Worm (Caenorhabditis elegans) whole organism, L2 larva: ENCODE data around the gene aex-3.

Experiments used
- C34F6.9 ChIP-seq: fragments of 150-350 bp; optimal IDR thresholded peaks from 2 replicates; lab custom pipeline; 2014; ENCODE audit warnings: missing biosample characterization, missing genetic modification characterization
- F13H6.1 ChIP-seq: sonication (generic microtip); optimal IDR thresholded peaks from 2 replicates; lab custom pipeline; 2016; ENCODE audit warnings: missing genetic modification characterization, missing compliant biosample characterization
- R02D3.7 ChIP-seq: fragments of 150-350 bp; optimal IDR thresholded peaks from 2 replicates; lab custom pipeline; 2014; ENCODE audit warnings: missing biosample characterization, missing genetic modification characterization
- Y55F3AM.14 ChIP-seq: fragments of 200-800 bp; sonication (Bioruptor generic); optimal IDR thresholded peaks from 2 replicates; lab custom pipeline; 2018; ENCODE audit warnings: mild to moderate bottlenecking, missing genetic modification characterization, missing compliant biosample characterization
- ZK546.5 ChIP-seq: sonication (generic microtip); optimal IDR thresholded peaks from 2 replicates; lab custom pipeline; 2017; ENCODE audit warnings: missing biosample characterization, missing genetic modification characterization
- alr-1 ChIP-seq: fragments of 150-350 bp; optimal IDR thresholded peaks from 2 replicates; lab custom pipeline; 2014; ENCODE audit warnings: missing biosample characterization, missing genetic modification characterization
- aly-2 ChIP-seq: fragments of 150-350 bp; optimal IDR thresholded peaks from 2 replicates; lab custom pipeline; 2014; ENCODE audit warnings: missing biosample characterization, missing genetic modification characterization
- ama-1 ChIP-seq: fragments of 150-350 bp; optimal IDR thresholded peaks from 2 replicates; lab custom pipeline; 2018; ENCODE audit warnings: inconsistent platforms
- blmp-1 ChIP-seq: sonication (generic microtip); optimal IDR thresholded peaks from 2 replicates; lab custom pipeline; 2017; ENCODE audit warnings: missing genetic modification characterization, mild to moderate bottlenecking, missing compliant biosample characterization, antibody characterized with exemption, moderate library complexity; ENCODE audit not compliant: insufficient read depth
- ceh-16 ChIP-seq: fragments of 150-350 bp; optimal IDR thresholded peaks from 2 replicates; lab custom pipeline; 2014; ENCODE audit warnings: missing biosample characterization, missing genetic modification characterization
- ceh-82 ChIP-seq: fragments of 150-350 bp; optimal IDR thresholded peaks from 2 replicates; lab custom pipeline; 2014; ENCODE audit warnings: missing biosample characterization, missing genetic modification characterization
- crh-2 ChIP-seq: sonication (generic microtip); optimal IDR thresholded peaks from 2 replicates; lab custom pipeline; 2017; ENCODE audit warnings: missing biosample characterization, missing genetic modification characterization
- dmd-4 ChIP-seq: sonication (generic microtip); optimal IDR thresholded peaks from 2 replicates; lab custom pipeline; 2017; ENCODE audit warnings: missing biosample characterization, missing genetic modification characterization
- egl-27 ChIP-seq: sonication (generic microtip); optimal IDR thresholded peaks from 3 replicates; lab custom pipeline; 2017; ENCODE audit warnings: missing biosample characterization, missing genetic modification reagents, missing genetic modification characterization
- elt-3 ChIP-seq: sonication (generic microtip); optimal IDR thresholded peaks from 2 replicates; lab custom pipeline; 2017; ENCODE audit warnings: missing biosample characterization, missing genetic modification characterization
- fos-1 ChIP-seq: fragments of 150-350 bp; optimal IDR thresholded peaks from 2 replicates; lab custom pipeline; 2014; ENCODE audit warnings: missing biosample characterization, missing genetic modification characterization
- gmeb-1 ChIP-seq: fragments of 150-350 bp; optimal IDR thresholded peaks from 2 replicates; lab custom pipeline; 2014; ENCODE audit warnings: missing biosample characterization, missing genetic modification characterization
- lin-11 ChIP-seq: fragments of 150-350 bp; sonication (generic microtip); optimal IDR thresholded peaks from 2 replicates; lab custom pipeline; 2014; ENCODE audit warnings: missing biosample characterization, missing genetic modification characterization, inconsistent platforms, mixed read lengths
- lin-13 ChIP-seq: fragments of 150-350 bp; optimal IDR thresholded peaks from 2 replicates; lab custom pipeline; 2014; ENCODE audit warnings: missing biosample characterization, missing genetic modification reagents, missing genetic modification characterization
- lin-39 ChIP-seq: fragments of 150-350 bp; optimal IDR thresholded peaks from 2 replicates; lab custom pipeline; 2014; ENCODE audit warnings: missing biosample characterization, missing genetic modification reagents, missing genetic modification characterization
- lsy-2 ChIP-seq, 2 experiments: fragments of 150-350 bp in 1 of 2; sonication (generic microtip) in 1 of 2; optimal IDR thresholded peaks; 2 replicates each; lab custom pipeline; 2014 to 2017; ENCODE audit warnings: missing biosample characterization in 2 of 2, missing genetic modification characterization in 2 of 2
- mab-5 ChIP-seq: fragments of 150-350 bp; optimal IDR thresholded peaks from 2 replicates; lab custom pipeline; 2014; ENCODE audit warnings: missing biosample characterization, missing genetic modification characterization
- mbf-1 ChIP-seq: sonication (generic microtip); optimal IDR thresholded peaks from 2 replicates; lab custom pipeline; 2017; ENCODE audit warnings: missing biosample characterization, missing genetic modification characterization
- mdl-1 ChIP-seq, 2 experiments: fragments of 150-350 bp in 1 of 2; sonication (generic microtip) in 1 of 2; optimal IDR thresholded peaks; 2 replicates each; lab custom pipeline; 2017; ENCODE audit warnings: missing biosample characterization in 2 of 2, missing genetic modification characterization in 2 of 2
- nhr-10 ChIP-seq: sonication (generic microtip); optimal IDR thresholded peaks from 2 replicates; lab custom pipeline; 2017; ENCODE audit warnings: missing biosample characterization, missing genetic modification characterization
- nhr-11 ChIP-seq: fragments of 150-350 bp; optimal IDR thresholded peaks from 2 replicates; lab custom pipeline; 2014; ENCODE audit warnings: missing biosample characterization, missing genetic modification characterization
- nhr-12 ChIP-seq: fragments of 150-350 bp; optimal IDR thresholded peaks from 2 replicates; lab custom pipeline; 2014; ENCODE audit warnings: missing biosample characterization, missing genetic modification characterization
- nhr-129 ChIP-seq: fragments of 150-350 bp; optimal IDR thresholded peaks from 2 replicates; lab custom pipeline; 2014; ENCODE audit warnings: missing biosample characterization, missing genetic modification characterization
- nhr-21 ChIP-seq: fragments of 150-350 bp; optimal IDR thresholded peaks from 2 replicates; lab custom pipeline; 2014; ENCODE audit warnings: missing biosample characterization, missing genetic modification characterization
- nhr-23 ChIP-seq: fragments of 150-350 bp; optimal IDR thresholded peaks from 2 replicates; lab custom pipeline; 2014; ENCODE audit warnings: missing biosample characterization, missing genetic modification reagents, missing genetic modification characterization
- nhr-237 ChIP-seq: fragments of 150-350 bp; optimal IDR thresholded peaks from 2 replicates; lab custom pipeline; 2014; ENCODE audit warnings: missing biosample characterization, missing genetic modification characterization
- nhr-25 ChIP-seq: fragments of 150-350 bp; sonication (generic microtip); optimal IDR thresholded peaks from 3 replicates; lab custom pipeline; 2014; ENCODE audit warnings: missing biosample characterization, missing genetic modification characterization
- nhr-6 ChIP-seq: fragments of 150-350 bp; optimal IDR thresholded peaks from 2 replicates; lab custom pipeline; 2014; ENCODE audit warnings: missing biosample characterization, missing genetic modification characterization
- nhr-77 ChIP-seq: fragments of 150-350 bp; optimal IDR thresholded peaks from 2 replicates; lab custom pipeline; 2014; ENCODE audit warnings: missing biosample characterization, missing genetic modification characterization
- peb-1 ChIP-seq: fragments of 150-350 bp; optimal IDR thresholded peaks from 2 replicates; lab custom pipeline; 2014; ENCODE audit warnings: missing biosample characterization, missing genetic modification characterization
- sem-4 ChIP-seq: fragments of 150-350 bp; optimal IDR thresholded peaks from 2 replicates; lab custom pipeline; 2014; ENCODE audit warnings: missing biosample characterization, missing genetic modification reagents, missing genetic modification characterization
- skn-1 ChIP-seq: sonication (generic microtip); optimal IDR thresholded peaks from 2 replicates; lab custom pipeline; 2017; ENCODE audit warnings: missing biosample characterization, missing genetic modification characterization
- sma-3 ChIP-seq: sonication (generic microtip); optimal IDR thresholded peaks from 2 replicates; lab custom pipeline; 2016; ENCODE audit warnings: missing genetic modification reagents, missing genetic modification characterization, missing compliant biosample characterization
- sma-9 ChIP-seq, 2 experiments: fragments of 150-350 bp in 1 of 2; sonication (generic microtip) in 1 of 2; optimal IDR thresholded peaks; 2 replicates each; lab custom pipeline; 2014 to 2016; ENCODE audit warnings: missing genetic modification characterization in 2 of 2, mild to moderate bottlenecking in 1 of 2, missing biosample characterization in 1 of 2, missing compliant biosample characterization in 1 of 2, missing genetic modification reagents in 1 of 2, moderate library complexity in 1 of 2
- snpc-4 ChIP-seq: fragments of 150-350 bp; optimal IDR thresholded peaks from 2 replicates; lab custom pipeline; 2014; ENCODE audit warnings: missing biosample characterization, missing genetic modification characterization
- unc-39 ChIP-seq: fragments of 150-350 bp; optimal IDR thresholded peaks from 2 replicates; lab custom pipeline; 2014; ENCODE audit warnings: missing biosample characterization, missing genetic modification characterization
- unc-55 ChIP-seq: fragments of 150-350 bp; sonication (generic microtip); optimal IDR thresholded peaks from 3 replicates; lab custom pipeline; 2014; ENCODE audit warnings: missing biosample characterization, missing genetic modification reagents, missing genetic modification characterization
- unc-62 ChIP-seq: fragments of 150-350 bp; optimal IDR thresholded peaks from 2 replicates; lab custom pipeline; 2014; ENCODE audit warnings: missing biosample characterization, missing genetic modification reagents, missing genetic modification characterization
- zag-1 ChIP-seq: fragments of 150-350 bp; optimal IDR thresholded peaks from 2 replicates; lab custom pipeline; 2014; ENCODE audit warnings: missing biosample characterization, missing genetic modification characterization
- ztf-1 ChIP-seq: fragments of 200-800 bp; sonication (Bioruptor generic); conservative IDR thresholded peaks from 2 replicates; pipeline ENCODE4 v1.3.6; 2022; ENCODE audit warnings: missing genetic modification characterization, missing compliant biosample characterization
- ztf-11 ChIP-seq: sonication (generic microtip); optimal IDR thresholded peaks from 2 replicates; lab custom pipeline; 2017; ENCODE audit warnings: missing biosample characterization, missing genetic modification characterization
- ztf-4 ChIP-seq: fragments of 150-350 bp; optimal IDR thresholded peaks from 2 replicates; lab custom pipeline; 2014; ENCODE audit warnings: missing biosample characterization, missing genetic modification characterization

The aex-3 gene

DNA sequence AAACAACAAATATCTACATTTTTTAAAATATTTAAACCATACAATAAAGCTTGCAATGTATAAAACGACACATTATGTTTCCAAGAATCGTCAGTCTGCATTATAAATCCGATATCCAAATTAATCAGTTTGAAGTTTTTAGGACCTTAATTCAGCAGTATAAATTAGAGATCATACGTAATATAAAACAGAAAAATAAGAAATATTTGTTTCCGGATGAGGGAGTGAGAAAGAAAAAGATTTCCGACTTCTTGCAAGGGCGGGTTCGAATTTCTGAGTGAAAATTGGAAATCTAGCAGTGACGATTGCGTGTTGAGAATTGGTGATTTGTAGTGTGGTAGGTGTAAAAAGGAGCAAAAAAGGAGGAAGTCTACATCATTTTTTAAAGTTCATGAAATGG is 24.0 kb downstream of the aex-3 start, which contains the start of gene npr-19:
Gene npr-19 (minus strand): TSS at position 101 of the 400 bp plus-strand sequence.
- no peak for TF ChIP-seq mdl-1 (tag; optimal IDR thresholded peaks at IDR 0.05; lab: Kevin White, UChicago)
- TF ChIP-seq ceh-82 (tag; lab: Kevin White, UChicago): no peak
- TF ChIP-seq elt-3 (tag; lab: Kevin White, UChicago): no peak
- TF ChIP-seq mbf-1 (tag; lab: Kevin White, UChicago): no peak
- TF ChIP-seq lin-11 (tag; lab: Kevin White, UChicago): no peak
- TF ChIP-seq aly-2 (tag; lab: Kevin White, UChicago): no peak
- TF ChIP-seq C34F6.9 (tag; lab: Kevin White, UChicago): no peak
- TF ChIP-seq lin-13 (GFP tag; lab: Kevin White, UChicago): no peak
- TF ChIP-seq ztf-4 (tag; lab: Kevin White, UChicago): no peak
- no peak for TF ChIP-seq ceh-16
- no peak for TF ChIP-seq mab-5
- no peak for TF ChIP-seq egl-27 (tag; lab: Kevin White, UChicago)
- TF ChIP-seq lin-39: no peak
- no peak for TF ChIP-seq fos-1 (tag; lab: Kevin White, UChicago)
- TF ChIP-seq alr-1 (tag; lab: Kevin White, UChicago): no peak
- no peak for TF ChIP-seq zag-1 (tag; lab: Kevin White, UChicago)
- TF ChIP-seq ama-1 (lab: Kevin White, UChicago): no peak
- TF ChIP-seq peb-1 (tag; lab: Kevin White, UChicago): no peak
- TF ChIP-seq nhr-23 (tag; lab: Kevin White, UChicago): no peak
- TF ChIP-seq sma-3 (GFP tag; lab: Kevin White, UChicago): no peak

DNA sequence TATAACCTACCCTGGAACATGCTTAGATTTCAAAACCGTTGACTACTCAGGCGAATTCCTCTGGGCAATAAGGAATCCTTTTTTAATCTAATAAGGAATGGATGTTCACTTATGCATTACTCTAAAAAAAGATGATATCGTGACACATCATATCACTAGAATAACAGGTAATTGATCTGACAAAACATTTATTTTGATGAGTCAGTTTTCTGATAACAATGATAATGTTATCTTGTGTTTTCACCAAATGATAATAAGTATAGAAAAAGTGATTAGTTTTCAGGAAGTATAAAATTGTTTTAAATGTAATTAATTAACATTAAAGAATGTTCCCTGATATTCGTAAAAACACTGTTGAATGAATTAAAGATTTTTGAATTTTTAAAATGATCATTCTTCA is 30.5 kb downstream of the aex-3 start:
- TF ChIP-seq nhr-12 (no peak), fos-1 (tag; lab: Kevin White, UChicago) (peak; percentile 47), sma-3 (GFP tag; lab: Kevin White, UChicago) (peak; percentile 1)

DNA sequence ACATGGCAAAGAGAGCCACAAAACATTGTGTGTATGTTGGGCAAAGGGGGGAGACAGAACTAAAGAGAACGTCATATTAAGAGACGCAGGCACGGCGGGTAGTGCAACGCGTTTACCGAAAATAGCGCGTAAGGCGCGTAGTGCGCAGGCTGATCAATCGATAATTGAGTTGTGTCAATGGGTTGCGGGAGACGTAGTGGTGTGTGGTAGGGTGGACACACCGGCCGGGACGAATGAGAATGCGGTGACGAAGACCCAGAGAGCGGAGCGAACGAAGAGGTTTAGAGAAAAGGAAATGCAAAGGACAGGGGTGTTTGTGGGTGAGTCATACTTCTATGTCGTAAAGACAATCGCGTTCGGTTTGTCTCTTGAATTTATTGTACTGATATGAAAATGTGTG is 31.8 kb downstream of the aex-3 start:
- TF ChIP-seq nhr-129: peak; percentile 67
- TF ChIP-seq snpc-4 (tag; lab: Kevin White, UChicago): no peak
- no peak for TF ChIP-seq nhr-23 (tag; lab: Kevin White, UChicago)
- peak; percentile 75 for TF ChIP-seq crh-2
- peak; percentile 99 for TF ChIP-seq fos-1 (tag; lab: Kevin White, UChicago)
- TF ChIP-seq ama-1 (lab: Kevin White, UChicago): no peak
- TF ChIP-seq nhr-12: no peak
- peak; percentile 19 for TF ChIP-seq ztf-4 (tag; lab: Kevin White, UChicago)
- peak; percentile 33 for TF ChIP-seq unc-55 (GFP tag; lab: Kevin White, UChicago)
- peak; percentile 67 for TF ChIP-seq C34F6.9 (tag; lab: Kevin White, UChicago)
- TF ChIP-seq skn-1: no peak
- TF ChIP-seq Y55F3AM.14: no peak
- no peak for TF ChIP-seq nhr-11 (tag; lab: Kevin White, UChicago)
- TF ChIP-seq ztf-11: no peak
- no peak for TF ChIP-seq ceh-82 (tag; lab: Kevin White, UChicago)
- TF ChIP-seq blmp-1 (tag; lab: Kevin White, UChicago): no peak
- TF ChIP-seq nhr-25: peak; percentile 78
- TF ChIP-seq nhr-10 (tag; lab: Kevin White, UChicago): no peak
- peak; percentile 41 to 62 for TF ChIP-seq lsy-2 (tag; optimal IDR thresholded peaks at IDR 0.05; lab: Kevin White, UChicago)
- TF ChIP-seq egl-27 (tag; lab: Kevin White, UChicago): peak; percentile 27
- TF ChIP-seq nhr-77 (tag; lab: Kevin White, UChicago): no peak
- no peak for TF ChIP-seq elt-3 (tag; lab: Kevin White, UChicago)
- TF ChIP-seq mbf-1 (tag; lab: Kevin White, UChicago): no peak
- no peak for TF ChIP-seq ZK546.5 (tag; lab: Kevin White, UChicago)
- no peak for TF ChIP-seq lin-39
- TF ChIP-seq F13H6.1 (tag; lab: Kevin White, UChicago): peak; percentile 71
- TF ChIP-seq zag-1 (tag; lab: Kevin White, UChicago): no peak
- TF ChIP-seq nhr-6 (tag; lab: Kevin White, UChicago): peak; percentile 31
- TF ChIP-seq unc-39 (tag; lab: Kevin White, UChicago): no peak
- TF ChIP-seq peb-1 (tag; lab: Kevin White, UChicago): no peak
- peak; percentile 57 for TF ChIP-seq sma-9 (GFP tag; optimal IDR thresholded peaks at IDR 0.05; lab: Kevin White, UChicago)
- no peak for TF ChIP-seq sma-9 (tag; optimal IDR thresholded peaks at IDR 0.05; lab: Kevin White, UChicago)
- TF ChIP-seq ceh-16: peak; percentile 55
- TF ChIP-seq mab-5: peak; percentile 17
- TF ChIP-seq sma-3 (GFP tag; lab: Kevin White, UChicago): peak; percentile 76
- TF ChIP-seq nhr-21 (tag; lab: Kevin White, UChicago): peak; percentile 47
- no peak for TF ChIP-seq unc-62 (GFP tag; lab: Kevin White, UChicago)
- TF ChIP-seq dmd-4 (tag; lab: Kevin White, UChicago): no peak
- TF ChIP-seq R02D3.7: no peak
- TF ChIP-seq ztf-1: no peak
- TF ChIP-seq aly-2 (tag; lab: Kevin White, UChicago): no peak
- TF ChIP-seq gmeb-1 (tag; lab: Kevin White, UChicago): peak; percentile 56
- TF ChIP-seq lin-13 (GFP tag; lab: Kevin White, UChicago): peak; percentile 40
- no peak for TF ChIP-seq nhr-237 (tag; lab: Kevin White, UChicago)
- TF ChIP-seq lin-11 (tag; lab: Kevin White, UChicago): peak; percentile 22
- peak; percentile 74 for TF ChIP-seq sem-4 (tag; lab: Kevin White, UChicago)
